Fruit fly (Drosophila melanogaster): ENCODE measurements around the gene Fpgs2.

Fpgs2 gene

dm6 chr2L:3888754-3889603 lies 25.1 kb downstream of the Fpgs2 start (continued):
- peak; percentile 6 for TF ChIP-seq tin (GFP tag; optimal IDR thresholded peaks at IDR 0.05)
- TF ChIP-seq CG31365 (tag; optimal IDR thresholded peaks at IDR 0.05), result no peak
- peak; percentile 34 for TF ChIP-seq Deaf1 (tag; optimal IDR thresholded peaks at IDR 0.05)
- TF ChIP-seq kay (GFP tag; optimal IDR thresholded peaks at IDR 0.05), result no peak
- TF ChIP-seq CG9932 (GFP tag; IDR thresholded peaks at IDR 0.05), result peak; percentile 58; the same call in 1 of the 2 replicates
- peak; percentile 8 for TF ChIP-seq CG10431 (GFP tag; optimal IDR thresholded peaks at IDR 0.05)
- TF ChIP-seq CoRest (tag; optimal IDR thresholded peaks at IDR 0.05), result peak; percentile 74
- TF ChIP-seq croc (GFP tag; conservative IDR thresholded peaks at IDR 0.05), result peak; percentile 47; the same call in 2 of the 3 replicates
- TF ChIP-seq NFAT (GFP tag; IDR thresholded peaks at IDR 0.05), result no peak; the same call in 1 of the 2 replicates
- TF ChIP-seq unpg (GFP tag; optimal IDR thresholded peaks at IDR 0.05), result peak; percentile 48
- peak; percentile 26; the same call in 1 of the 2 replicates for TF ChIP-seq CG10366 (GFP tag; IDR thresholded peaks at IDR 0.05)
- TF ChIP-seq seq (GFP tag; IDR thresholded peaks at IDR 0.05), result 0 out of 2 replicates have a peak, but pooled peaks have one; percentile 29
- 0 out of 2 replicates have a peak, but pooled peaks have one; percentile 28 for TF ChIP-seq rib (GFP tag; IDR thresholded peaks at IDR 0.05)
- TF ChIP-seq zfh1 (GFP tag; IDR thresholded peaks at IDR 0.05), result peak; percentile 38; the same call in 1 of the 3 replicates
- peak in 1 of 2 experiments; percentile 58 for TF ChIP-seq eve (GFP tag; optimal IDR thresholded peaks at IDR 0.05)
- TF ChIP-seq CG13296 (GFP tag; optimal IDR thresholded peaks at IDR 0.05), result peak; percentile 18
- TF ChIP-seq vfl (GFP tag; optimal IDR thresholded peaks at IDR 0.05), result no peak
- TF ChIP-seq CG32772 (GFP tag; IDR thresholded peaks at IDR 0.05), result no peak
- TF ChIP-seq lmd (GFP tag; IDR thresholded peaks at IDR 0.05), result peak; percentile 66
- TF ChIP-seq CG10267 (tag; optimal IDR thresholded peaks at IDR 0.05), result peak; percentile 28
- 0 out of 3 replicates have a peak, but pooled peaks have one; percentile 41 for TF ChIP-seq Dbx (GFP tag; IDR thresholded peaks at IDR 0.05)
- no peak for TF ChIP-seq Hand (GFP tag; optimal IDR thresholded peaks at IDR 0.05)
- TF ChIP-seq crol (GFP tag; IDR thresholded peaks at IDR 0.05), result no peak
- TF ChIP-seq sc (optimal IDR thresholded peaks at IDR 0.05), result no peak
- TF ChIP-seq sc (GFP tag; optimal IDR thresholded peaks at IDR 0.05), result peak; percentile 57
- TF ChIP-seq hbn (GFP tag; IDR thresholded peaks at IDR 0.05; ENCODE audit: partially characterized antibody), result no peak
- TF ChIP-seq Camta (GFP tag; optimal IDR thresholded peaks at IDR 0.05), result no peak
- TF ChIP-seq so (GFP tag; IDR thresholded peaks at IDR 0.05), result peak; percentile 9; the same call in 1 of the 3 replicates
- peak; percentile 73 for TF ChIP-seq tio (GFP tag; optimal IDR thresholded peaks at IDR 0.05)
- TF ChIP-seq wor (GFP tag; IDR thresholded peaks at IDR 0.05), result peak; percentile 31; the same call in 1 of the 2 replicates
- TF ChIP-seq CG17328 (GFP tag; IDR thresholded peaks at IDR 0.05), result peak; percentile 52
- peak; percentile 50 for TF ChIP-seq Meics (GFP tag; optimal IDR thresholded peaks at IDR 0.05)
- no peak for TF ChIP-seq hth (optimal IDR thresholded peaks at IDR 0.05)
- TF ChIP-seq insv (GFP tag; optimal IDR thresholded peaks at IDR 0.05), result no peak
- peak; percentile 34 for TF ChIP-seq ind (GFP tag; optimal IDR thresholded peaks at IDR 0.05)
- no peak for TF ChIP-seq HLH54F (GFP tag; optimal IDR thresholded peaks at IDR 0.05)
- TF ChIP-seq CG10979 (tag; optimal IDR thresholded peaks at IDR 0.05), result peak; percentile 67
- peak; percentile 44 for TF ChIP-seq Asciz (GFP tag; optimal IDR thresholded peaks at IDR 0.05)
- peak; percentile 16 for TF ChIP-seq Nf-YC (tag; optimal IDR thresholded peaks at IDR 0.05)
- peak in 1 of 3 experiments; percentile 61 for TF ChIP-seq lola (GFP tag; optimal IDR thresholded peaks at IDR 0.05)
- no peak for TF ChIP-seq prd (optimal IDR thresholded peaks at IDR 0.05)
- peak; percentile 34; the same call in 1 of the 3 replicates for TF ChIP-seq prd (GFP tag; IDR thresholded peaks at IDR 0.05)
- no peak for TF ChIP-seq mirr (GFP tag; optimal IDR thresholded peaks at IDR 0.05)
- TF ChIP-seq Vsx1 (GFP tag; optimal IDR thresholded peaks at IDR 0.05), result peak; percentile 73
- peak; percentile 6 for TF ChIP-seq CG4820 (GFP tag; optimal IDR thresholded peaks at IDR 0.05)
- TF ChIP-seq CTCF (GFP tag; optimal IDR thresholded peaks at IDR 0.05), result no peak
- no peak for TF ChIP-seq zen (tag; optimal IDR thresholded peaks at IDR 0.05)
- no peak for TF ChIP-seq fd3F (GFP tag; optimal IDR thresholded peaks at IDR 0.05)
- no peak for TF ChIP-seq CG12071 (GFP tag; optimal IDR thresholded peaks at IDR 0.05)
- TF ChIP-seq run (tag; optimal IDR thresholded peaks at IDR 0.05), result no peak

All from whole organism, embryonic.